Worm (Caenorhabditis elegans) whole organism, L3 larva: ENCODE data around the gene hira-1.

Experiments used
- R02D3.7 ChIP-seq: fragments of 150-350 bp; optimal IDR thresholded peaks from 2 replicates; lab custom pipeline; 2014; ENCODE audit warnings: missing biosample characterization, missing genetic modification characterization
- ama-1 ChIP-seq: fragments of 150-350 bp; optimal IDR thresholded peaks from 2 replicates; lab custom pipeline; 2018
- ceh-28 ChIP-seq: fragments of 150-350 bp; optimal IDR thresholded peaks from 2 replicates; lab custom pipeline; 2014; ENCODE audit warnings: missing biosample characterization, missing genetic modification reagents, missing genetic modification characterization
- elt-3 ChIP-seq, 3 experiments: fragments of 150-350 bp in 1 of 3; sonication (generic microtip) in 2 of 3; optimal IDR thresholded peaks; 2 replicates in 2 of 3; 4 replicates in 1 of 3; lab custom pipeline; 2014 to 2017; ENCODE audit warnings: missing biosample characterization in 3 of 3, missing genetic modification characterization in 3 of 3
- lin-15B ChIP-seq: fragments of 150-350 bp; optimal IDR thresholded peaks from 2 replicates; lab custom pipeline; 2014; ENCODE audit warnings: missing biosample characterization, missing genetic modification characterization
- mdl-1 ChIP-seq: fragments of 150-350 bp; optimal IDR thresholded peaks from 2 replicates; lab custom pipeline; 2014; ENCODE audit warnings: missing biosample characterization, missing genetic modification characterization
- nhr-23 ChIP-seq: fragments of 150-350 bp; optimal IDR thresholded peaks from 2 replicates; lab custom pipeline; 2014; ENCODE audit warnings: missing biosample characterization, missing genetic modification reagents, missing genetic modification characterization
- nhr-237 ChIP-seq: fragments of 150-350 bp; optimal IDR thresholded peaks from 2 replicates; lab custom pipeline; 2014; ENCODE audit warnings: missing biosample characterization, missing genetic modification characterization
- nhr-28 ChIP-seq: fragments of 150-350 bp; optimal IDR thresholded peaks from 2 replicates; lab custom pipeline; 2014; ENCODE audit warnings: missing biosample characterization, missing genetic modification characterization
- nhr-67 ChIP-seq: fragments of 150-350 bp; optimal IDR thresholded peaks from 2 replicates; lab custom pipeline; 2014; ENCODE audit warnings: missing biosample characterization, missing genetic modification characterization
- nhr-76 ChIP-seq: fragments of 150-350 bp; sonication (generic microtip); optimal IDR thresholded peaks from 5 replicates; lab custom pipeline; 2014; ENCODE audit warnings: missing biosample characterization, missing genetic modification characterization
- skn-1 ChIP-seq: fragments of 150-350 bp; optimal IDR thresholded peaks from 2 replicates; lab custom pipeline; 2014; ENCODE audit warnings: missing biosample characterization, missing genetic modification characterization
- unc-62 ChIP-seq: fragments of 150-350 bp; sonication (generic microtip); optimal IDR thresholded peaks from 4 replicates; lab custom pipeline; 2014; ENCODE audit warnings: missing biosample characterization, missing genetic modification reagents, missing genetic modification characterization
- zag-1 ChIP-seq: fragments of 150-350 bp; optimal IDR thresholded peaks from 2 replicates; lab custom pipeline; 2014; ENCODE audit warnings: missing biosample characterization, missing genetic modification characterization

DNA sequence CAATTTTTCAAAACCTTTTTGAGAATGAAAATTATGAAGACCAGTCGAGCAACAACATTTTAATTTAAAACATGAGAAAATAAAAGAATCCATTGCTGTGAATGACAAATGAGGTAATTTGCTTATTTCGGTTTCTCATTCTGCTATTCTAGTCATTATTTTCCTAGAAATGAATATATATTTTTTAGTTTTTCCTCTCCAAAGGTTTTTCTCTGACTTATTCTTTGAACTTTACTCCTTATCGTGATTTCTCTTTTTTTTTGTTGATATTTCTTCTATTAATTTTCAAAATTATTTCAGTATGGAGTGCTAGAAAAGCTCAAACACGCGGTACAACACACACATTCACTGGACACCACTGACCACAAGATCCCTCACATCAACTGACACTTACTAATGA lies 5.3 kb upstream of the hira-1 start, which contains the start of gene pup-2:
- TF ChIP-seq lin-15B (tag; lab: Kevin White, UChicago) (no peak), nhr-237 (tag; lab: Kevin White, UChicago) (no peak), ama-1 (no peak), skn-1 (tag; lab: Kevin White, UChicago) (no peak), elt-3 (tag; optimal IDR thresholded peaks at IDR 0.05; lab: Kevin White, UChicago) (no peak), nhr-76 (tag; lab: Kevin White, UChicago) (no peak), unc-62 (GFP tag; lab: Kevin White, UChicago) (no peak), zag-1 (no peak), ceh-28 (no peak), R02D3.7 (no peak), nhr-23 (tag; lab: Kevin White, UChicago) (no peak), nhr-28 (tag; lab: Kevin White, UChicago) (no peak), mdl-1 (tag; lab: Kevin White, UChicago) (no peak), nhr-67 (no peak)
